Comparison of ENCODE assay signal across 2 worm cellular contexts in the genomic region with DNA sequence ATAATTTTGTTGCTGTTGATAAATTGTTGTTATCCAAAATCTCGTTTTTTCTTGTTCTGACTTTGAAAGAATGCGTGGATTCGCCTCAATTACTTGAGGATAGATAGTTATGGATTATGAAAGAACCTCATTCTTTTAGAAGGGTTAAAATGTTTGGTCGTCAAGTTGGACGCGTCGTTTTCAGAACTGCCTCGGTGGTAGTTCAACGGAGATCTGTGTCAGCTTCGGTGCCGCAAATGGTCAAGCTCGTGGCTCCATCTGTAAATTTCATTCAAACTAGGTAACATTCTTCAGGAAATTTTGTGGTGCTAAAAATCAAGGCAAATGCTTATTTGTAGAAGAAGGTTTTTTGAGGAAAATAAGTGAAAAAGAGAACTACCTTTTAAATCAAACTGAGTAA.
A peak's percentile ranks its signal among the peaks of the same experiment; 100 is the strongest.
TF ChIP-seq lines count a peak whose summit lies in the region.

A gene (plus strand): TSS at position 140 of the 400 bp plus-strand sequence.

TF ChIP-seq in whole organism, L4 larva, 104 proteins besides CTCF, POLR2A, EP300 and RAD21 (continued from another document):
- no peak for TF ChIP-seq nhr-25 (tag; optimal IDR thresholded peaks at IDR 0.05; lab: Kevin White, UChicago; ENCODE audit: borderline replicate concordance, insufficient read depth)
- no peak for TF ChIP-seq ces-1 (GFP tag; optimal IDR thresholded peaks at IDR 0.05; lab: Kevin White, UChicago)
- peak in 1 of 2 experiments; percentile 14 for TF ChIP-seq lsy-2 (tag; optimal IDR thresholded peaks at IDR 0.05; lab: Kevin White, UChicago)
- no peak for TF ChIP-seq tag-97 (GFP tag; IDR thresholded peaks at IDR 0.05; lab: Robert Waterston, UW)
- no peak for TF ChIP-seq hif-1 (tag; optimal IDR thresholded peaks at IDR 0.05; lab: Kevin White, UChicago)
- TF ChIP-seq ZK546.5 (tag; optimal IDR thresholded peaks at IDR 0.05; lab: Kevin White, UChicago) = no peak
- peak in 1 of 2 experiments; percentile 17 for TF ChIP-seq unc-62 (GFP tag; optimal IDR thresholded peaks at IDR 0.05 in 1 of 2; lab: Kevin White, UChicago)
- TF ChIP-seq unc-62 (tag; optimal IDR thresholded peaks at IDR 0.05; lab: Kevin White, UChicago) = no peak
- no peak for TF ChIP-seq F44E2.7 (GFP tag; IDR thresholded peaks at IDR 0.05; lab: Robert Waterston, UW)
- TF ChIP-seq saeg-2 (GFP tag; IDR thresholded peaks at IDR 0.05; lab: Robert Waterston, UW) = no peak
- TF ChIP-seq cey-2 (tag; optimal IDR thresholded peaks at IDR 0.05; lab: Kevin White, UChicago; ENCODE audit: borderline replicate concordance, insufficient read depth) = no peak
- TF ChIP-seq lin-15B (tag; optimal IDR thresholded peaks at IDR 0.05; lab: Kevin White, UChicago) = no peak
- no peak for TF ChIP-seq gei-8 (GFP tag; optimal IDR thresholded peaks at IDR 0.05; lab: Kevin White, UChicago)
- peak; percentile 67; the same call in 1 of the 2 replicates for TF ChIP-seq egl-43 (GFP tag; IDR thresholded peaks at IDR 0.05; lab: Robert Waterston, UW)

TF ChIP-seq in whole organism, young adult, 124 proteins besides CTCF, POLR2A, EP300 and RAD21 (continued from another document):
- TF ChIP-seq mel-28 (tag; optimal IDR thresholded peaks at IDR 0.05; lab: Kevin White, UChicago; ENCODE audit: borderline replicate concordance) (no peak), hrde-1 (tag; optimal IDR thresholded peaks at IDR 0.05; lab: Kevin White, UChicago; ENCODE audit: borderline replicate concordance) (peak; percentile 71), F33H1.4 (GFP tag; IDR thresholded peaks at IDR 0.05; lab: Robert Waterston, UW) (peak; percentile 59), lin-26 (GFP tag; IDR thresholded peaks at IDR 0.05; lab: Robert Waterston, UW) (peak; percentile 62; the same call in 1 of the 2 replicates), athp-1 (tag; optimal IDR thresholded peaks at IDR 0.05; lab: Kevin White, UChicago) (peak; percentile 38), rcor-1 (GFP tag; IDR thresholded peaks at IDR 0.05; lab: Robert Waterston, UW) (peak; percentile 74), nfya-1 (tag; optimal IDR thresholded peaks at IDR 0.05; lab: Kevin White, UChicago; ENCODE audit: borderline replicate concordance, insufficient read depth) (no peak), ama-1 (optimal IDR thresholded peaks at IDR 0.05; lab: Kevin White, UChicago) (no peak), ama-1 (GFP tag; optimal IDR thresholded peaks at IDR 0.05; lab: Kevin White, UChicago) (peak in 1 of 2 experiments; percentile 73)
